Fruit fly (Drosophila melanogaster) whole organism, embryonic: ENCODE results near the gene cav.

Source experiments
- BtbVII ChIP-seq: fragments of 200-800 bp; sonication (Bioruptor generic); optimal IDR thresholded peaks from 3 replicates; lab custom pipeline; 2017; ENCODE audit warnings: missing biosample characterization, mild to moderate bottlenecking, missing genetic modification characterization
- CG11085 ChIP-seq: fragments of 200-800 bp; sonication (Bioruptor generic); IDR thresholded peaks from 2 replicates; pipeline ENCODE4 v1.3.6; 2022; ENCODE audit warnings: missing biosample characterization, missing genetic modification characterization
- CG11504 ChIP-seq: fragments of 200-800 bp; sonication (Bioruptor generic); optimal IDR thresholded peaks from 3 replicates; lab custom pipeline; 2019; ENCODE audit warnings: missing biosample characterization, mild to moderate bottlenecking, missing genetic modification characterization, moderate library complexity
- CG11696 ChIP-seq: fragments of 200-800 bp; sonication (Bioruptor generic); IDR thresholded peaks from 2 replicates; pipeline ENCODE4 v1.3.6; 2022; ENCODE audit warnings: missing biosample characterization, missing genetic modification characterization
- CG12219 ChIP-seq: fragments of 200-800 bp; sonication (Bioruptor generic); optimal IDR thresholded peaks from 3 replicates; lab custom pipeline; 2018; ENCODE audit warnings: missing biosample characterization, mild to moderate bottlenecking, missing genetic modification characterization
- CG13123 ChIP-seq: fragments of 200-800 bp; sonication (Bioruptor generic); optimal IDR thresholded peaks from 2 replicates; lab custom pipeline; 2016; ENCODE audit warnings: missing biosample characterization, missing genetic modification characterization
- CG14667 ChIP-seq: fragments of 200-800 bp; sonication (Bioruptor generic); IDR thresholded peaks from 2 replicates; pipeline ENCODE4 v1.3.6; 2022; ENCODE audit warnings: missing biosample characterization, missing genetic modification characterization
- CG15269 ChIP-seq: fragments of 200-800 bp; sonication (Bioruptor generic); optimal IDR thresholded peaks from 2 replicates; lab custom pipeline; 2018; ENCODE audit warnings: missing biosample characterization, mild to moderate bottlenecking, missing genetic modification characterization, moderate library complexity
- CG15514 ChIP-seq: fragments of 200-800 bp; sonication (Bioruptor generic); optimal IDR thresholded peaks from 3 replicates; lab custom pipeline; 2017; ENCODE audit warnings: missing biosample characterization, missing genetic modification characterization, mild to moderate bottlenecking, moderate library complexity, missing genetic modification reagents
- CG1603 ChIP-seq: fragments of 200-800 bp; sonication (Bioruptor generic); optimal IDR thresholded peaks from 2 replicates; lab custom pipeline; 2019; ENCODE audit warnings: missing biosample characterization, mild to moderate bottlenecking, missing genetic modification characterization, moderate library complexity
- CG6272 ChIP-seq: fragments of 200-800 bp; sonication (Bioruptor generic); IDR thresholded peaks from 2 replicates; pipeline ENCODE4 v1.3.6; 2022; ENCODE audit warnings: missing biosample characterization, missing genetic modification characterization
- CG7987 ChIP-seq: fragments of 200-800 bp; sonication (Bioruptor generic); optimal IDR thresholded peaks from 2 replicates; lab custom pipeline; 2018; ENCODE audit warnings: missing biosample characterization, mild to moderate bottlenecking, missing genetic modification characterization, moderate library complexity
- CG8281 ChIP-seq: fragments of 200-800 bp; sonication (Bioruptor generic); optimal IDR thresholded peaks from 2 replicates; lab custom pipeline; 2018; ENCODE audit warnings: missing biosample characterization, mild to moderate bottlenecking, missing genetic modification characterization, moderate library complexity
- CG9932 ChIP-seq: fragments of 200-800 bp; sonication (Bioruptor generic); IDR thresholded peaks from 2 replicates; pipeline ENCODE4 v1.3.6; 2022; ENCODE audit warnings: missing biosample characterization, missing genetic modification characterization
- CTCF ChIP-seq: fragments of 200-800 bp; sonication (Bioruptor generic); optimal IDR thresholded peaks from 2 replicates; lab custom pipeline; 2017; ENCODE audit warnings: missing biosample characterization, mild to moderate bottlenecking, missing genetic modification characterization, moderate library complexity
- Drgx ChIP-seq: fragments of 200-800 bp; sonication (Bioruptor generic); IDR thresholded peaks from 2 replicates; pipeline ENCODE4 v1.3.6; 2022; ENCODE audit warnings: missing biosample characterization, missing genetic modification characterization
- E2f1 ChIP-seq: fragments of 200-800 bp; sonication (Bioruptor generic); IDR thresholded peaks from 2 replicates; pipeline ENCODE4 v1.3.6; 2022; ENCODE audit warnings: missing biosample characterization, missing genetic modification characterization
- Eip74EF ChIP-seq, 2 experiments: fragments of 200-800 bp in 1 of 2; fragments of >200 bp in 1 of 2; sonication (Bioruptor generic) in 1 of 2; optimal IDR thresholded peaks; 2 replicates each; lab custom pipeline; 2017 to 2019; ENCODE audit warnings: missing biosample characterization in 2 of 2, missing genetic modification characterization in 2 of 2, mild to moderate bottlenecking in 1 of 2, moderate library complexity in 1 of 2
- Fer1 ChIP-seq: fragments of 200-800 bp; sonication (Bioruptor generic); optimal IDR thresholded peaks from 2 replicates; lab custom pipeline; 2017; ENCODE audit warnings: missing biosample characterization, mild to moderate bottlenecking, missing genetic modification characterization
- Fer3 ChIP-seq: fragments of 200-800 bp; sonication (Bioruptor generic); optimal IDR thresholded peaks from 2 replicates; lab custom pipeline; 2018; ENCODE audit warnings: missing biosample characterization, mild to moderate bottlenecking, missing genetic modification characterization, moderate library complexity
- Hand ChIP-seq: fragments of 200-800 bp; sonication (Bioruptor generic); optimal IDR thresholded peaks from 2 replicates; lab custom pipeline; 2017; ENCODE audit warnings: mild to moderate bottlenecking, missing biosample characterization, missing genetic modification reagents, missing genetic modification characterization
- HmgD ChIP-seq: fragments of 200-800 bp; sonication (Bioruptor generic); optimal IDR thresholded peaks from 3 replicates; lab custom pipeline; 2016; ENCODE audit warnings: missing biosample characterization, missing genetic modification characterization
- Hr51 ChIP-seq, 2 experiments: fragments of 200-800 bp; sonication (Bioruptor generic); optimal IDR thresholded peaks; 2 replicates in 1 of 2; 3 replicates in 1 of 2; lab custom pipeline; 2016 to 2018; ENCODE audit warnings: missing biosample characterization in 2 of 2, missing genetic modification characterization in 2 of 2, mild to moderate bottlenecking in 1 of 2, moderate library complexity in 1 of 2
- Med ChIP-seq: fragments of 200-800 bp; sonication (Bioruptor generic); peaks from one replicate; lab custom pipeline; 2016; ENCODE audit warnings: missing biosample characterization, missing genetic modification characterization, mild to moderate bottlenecking, inconsistent platforms, moderate library complexity
- Oli ChIP-seq: fragments of 200-800 bp; sonication (Bioruptor generic); optimal IDR thresholded peaks from 2 replicates; lab custom pipeline; 2018; ENCODE audit warnings: missing biosample characterization, mild to moderate bottlenecking, missing genetic modification characterization, moderate library complexity
- Rfx ChIP-seq: fragments of 200-800 bp; sonication (Bioruptor generic); IDR thresholded peaks from 2 replicates; pipeline ENCODE4 v1.3.6; 2022; ENCODE audit warnings: missing biosample characterization, missing genetic modification characterization
- Sox102F ChIP-seq: fragments of 200-800 bp; sonication (Bioruptor generic); optimal IDR thresholded peaks from 2 replicates; lab custom pipeline; 2018; ENCODE audit warnings: missing biosample characterization, mild to moderate bottlenecking, missing genetic modification characterization, moderate library complexity
- Spps ChIP-seq: fragments of 200-800 bp; sonication (Bioruptor generic); optimal IDR thresholded peaks from 2 replicates; lab custom pipeline; 2018; ENCODE audit warnings: missing biosample characterization, mild to moderate bottlenecking, missing genetic modification characterization
- YL-1 ChIP-seq: fragments of 200-800 bp; sonication (Bioruptor generic); optimal IDR thresholded peaks from 3 replicates; lab custom pipeline; 2017; ENCODE audit warnings: missing biosample characterization, mild to moderate bottlenecking, missing genetic modification characterization
- al ChIP-seq: fragments of 200-800 bp; sonication (Bioruptor generic); IDR thresholded peaks from 2 replicates; pipeline ENCODE4 v1.3.6; 2022; ENCODE audit warnings: missing biosample characterization, missing genetic modification characterization
- ase ChIP-seq: fragments of 200-800 bp; sonication (Bioruptor generic); IDR thresholded peaks from 3 replicates; pipeline ENCODE4 v1.3.6; 2022; ENCODE audit warnings: missing biosample characterization, missing genetic modification characterization
- bbx ChIP-seq: fragments of 200-800 bp; sonication (Bioruptor generic); IDR thresholded peaks from 2 replicates; pipeline ENCODE4 v1.3.6; 2022; ENCODE audit warnings: missing biosample characterization, missing genetic modification characterization; ENCODE audit not compliant: partially characterized antibody
- bcd ChIP-seq: fragments of 200-800 bp; sonication (Bioruptor generic); optimal IDR thresholded peaks from 2 replicates; lab custom pipeline; 2017; ENCODE audit warnings: missing biosample characterization, mild to moderate bottlenecking, missing genetic modification characterization
- crp ChIP-seq, 2 experiments: fragments of 200-800 bp; sonication (Bioruptor generic); optimal IDR thresholded peaks; 2 replicates in 1 of 2; 3 replicates in 1 of 2; lab custom pipeline; 2017; ENCODE audit warnings: missing biosample characterization in 2 of 2, missing genetic modification characterization in 2 of 2, mild to moderate bottlenecking in 1 of 2, moderate library complexity in 1 of 2
- dpn ChIP-seq, 2 experiments: fragments of 200-800 bp; sonication (Bioruptor generic); optimal IDR thresholded peaks; 3 replicates each; lab custom pipeline; 2016; ENCODE audit warnings: missing biosample characterization in 2 of 2, missing genetic modification characterization in 2 of 2
- emc ChIP-seq: fragments of 200-800 bp; sonication (Bioruptor generic); optimal IDR thresholded peaks from 2 replicates; lab custom pipeline; 2016; ENCODE audit warnings: missing biosample characterization, missing genetic modification characterization
- ewg ChIP-seq: fragments of 200-800 bp; sonication (Bioruptor generic); optimal IDR thresholded peaks from 3 replicates; lab custom pipeline; 2017; ENCODE audit warnings: mild to moderate bottlenecking, missing biosample characterization, missing genetic modification reagents, missing genetic modification characterization
- gro ChIP-seq: fragments of 200-800 bp; sonication (Bioruptor generic); optimal IDR thresholded peaks from 2 replicates; lab custom pipeline; 2016; ENCODE audit warnings: missing biosample characterization, missing genetic modification characterization
- gsb ChIP-seq: fragments of 200-800 bp; sonication (Bioruptor generic); IDR thresholded peaks from 2 replicates; pipeline ENCODE4 v1.3.6; 2022; ENCODE audit warnings: missing biosample characterization, missing genetic modification characterization
- gsb-n ChIP-seq: fragments of 200-800 bp; sonication (Bioruptor generic); optimal IDR thresholded peaks from 3 replicates; lab custom pipeline; 2018; ENCODE audit warnings: missing biosample characterization, mild to moderate bottlenecking, missing genetic modification characterization
- inv ChIP-seq: fragments of 200-800 bp; sonication (Bioruptor generic); IDR thresholded peaks from 2 replicates; pipeline ENCODE4 v1.3.6; 2022; ENCODE audit warnings: missing biosample characterization, missing genetic modification characterization; ENCODE audit not compliant: partially characterized antibody
- kah ChIP-seq: fragments of 200-800 bp; sonication (Bioruptor generic); optimal IDR thresholded peaks from 2 replicates; lab custom pipeline; 2018; ENCODE audit warnings: missing biosample characterization, mild to moderate bottlenecking, missing genetic modification characterization
- kay ChIP-seq: fragments of 200-800 bp; sonication (Bioruptor generic); optimal IDR thresholded peaks from 2 replicates; lab custom pipeline; 2016; ENCODE audit warnings: missing biosample characterization, missing genetic modification characterization
- kni ChIP-seq: fragments of 200-800 bp; sonication (Bioruptor generic); optimal IDR thresholded peaks from 3 replicates; lab custom pipeline; 2017; ENCODE audit warnings: mild to moderate bottlenecking, missing biosample characterization, missing genetic modification reagents, missing genetic modification characterization
- lab ChIP-seq: fragments of 200-800 bp; sonication (Bioruptor generic); optimal IDR thresholded peaks from 3 replicates; lab custom pipeline; 2017; ENCODE audit warnings: missing biosample characterization, missing genetic modification characterization, mild to moderate bottlenecking, moderate library complexity, missing genetic modification reagents
- seq ChIP-seq: fragments of 200-800 bp; sonication (Bioruptor generic); IDR thresholded peaks from 2 replicates; pipeline ENCODE4 v1.3.6; 2022; ENCODE audit warnings: missing biosample characterization, missing genetic modification characterization
- sima ChIP-seq: fragments of 200-800 bp; sonication (Bioruptor generic); optimal IDR thresholded peaks from 2 replicates; lab custom pipeline; 2016; ENCODE audit warnings: missing biosample characterization, missing genetic modification characterization
- zf30C ChIP-seq: fragments of 200-800 bp; sonication (Bioruptor generic); optimal IDR thresholded peaks from 3 replicates; lab custom pipeline; 2018; ENCODE audit warnings: missing biosample characterization, mild to moderate bottlenecking, missing genetic modification characterization

Gene cav

DNA sequence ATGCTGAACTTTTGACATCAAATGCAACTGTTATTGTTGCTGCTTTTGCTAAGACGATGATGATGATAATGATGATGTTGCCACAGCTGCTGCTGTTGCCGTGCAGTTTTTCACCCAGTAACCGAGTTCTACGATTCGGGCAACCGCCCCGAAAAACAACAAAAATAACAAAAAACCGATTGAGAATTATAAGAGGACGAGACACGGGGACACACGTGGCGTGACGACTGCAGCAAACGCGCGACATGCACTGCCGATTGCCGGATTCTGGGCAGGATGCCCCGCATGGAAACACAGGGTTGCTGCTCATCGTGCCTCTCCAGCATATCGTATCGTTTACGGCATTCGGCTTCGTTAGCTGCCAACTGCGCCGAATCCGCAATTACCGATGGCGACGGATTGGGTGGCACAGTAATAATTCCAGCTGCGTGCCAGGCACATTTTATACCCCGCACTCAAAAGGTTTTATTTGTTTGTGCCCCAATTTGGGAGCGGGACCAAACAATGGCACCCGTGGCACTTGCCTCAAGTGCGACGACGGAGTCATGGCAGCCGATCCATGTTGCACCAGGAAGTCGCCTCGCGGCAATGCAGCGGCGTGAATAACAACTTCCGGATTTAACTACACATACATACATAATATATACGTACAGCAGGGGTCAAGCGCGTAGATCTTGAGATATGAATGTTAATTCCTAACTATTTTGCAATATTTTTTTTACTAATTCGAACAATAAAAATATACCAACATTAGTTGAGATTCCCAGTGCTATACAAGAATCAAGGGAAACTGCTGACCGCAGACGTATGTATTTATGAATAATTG lies 42.9 kb downstream of the cav start (continued):
- peak; percentile 14 for TF ChIP-seq bcd (GFP tag; lab: Kevin White, UChicago)
- peak; percentile 16 for TF ChIP-seq lab
- no peak for TF ChIP-seq CG15269 (tag; lab: Kevin White, UChicago)
- TF ChIP-seq CG6272 (GFP tag; lab: Robert Waterston, UW), result no peak
- TF ChIP-seq gsb-n (tag; lab: Kevin White, UChicago), result no peak
- no peak for TF ChIP-seq bbx
- no peak for TF ChIP-seq sima
- no peak for TF ChIP-seq dpn (GFP tag; optimal IDR thresholded peaks at IDR 0.05; lab: Kevin White, UChicago)
- TF ChIP-seq kah, result no peak
- TF ChIP-seq zf30C (GFP tag; lab: Kevin White, UChicago), result no peak
- TF ChIP-seq CG9932 (GFP tag; lab: Robert Waterston, UW), result no peak
- TF ChIP-seq Oli (tag; lab: Kevin White, UChicago), result no peak
- TF ChIP-seq Hr51 (GFP tag; optimal IDR thresholded peaks at IDR 0.05; lab: Kevin White, UChicago), result peak in 1 of 2 experiments; percentile 27
- no peak for TF ChIP-seq CG12219 (GFP tag; lab: Kevin White, UChicago)
- TF ChIP-seq E2f1 (GFP tag; lab: Robert Waterston, UW), result no peak
- peak in 1 of 2 experiments; percentile 17 for TF ChIP-seq Eip74EF (GFP tag; optimal IDR thresholded peaks at IDR 0.05; lab: Kevin White, UChicago)
- TF ChIP-seq CG11085 (GFP tag; lab: Robert Waterston, UW), result no peak
- TF ChIP-seq CG15514 (GFP tag; lab: Kevin White, UChicago), result no peak
- TF ChIP-seq CG11504 (tag; lab: Kevin White, UChicago), result peak; percentile 17
- no peak for TF ChIP-seq CG14667 (GFP tag; lab: Robert Waterston, UW)
- TF ChIP-seq YL-1 (GFP tag; lab: Kevin White, UChicago), result no peak
- TF ChIP-seq CG8281 (tag; lab: Kevin White, UChicago), result no peak
- no peak for TF ChIP-seq al
- TF ChIP-seq CG1603, result no peak
- TF ChIP-seq Hand (GFP tag; lab: Kevin White, UChicago), result no peak
- TF ChIP-seq kay (GFP tag; lab: Kevin White, UChicago), result no peak
- TF ChIP-seq Fer1 (GFP tag; lab: Kevin White, UChicago), result peak; percentile 7
- TF ChIP-seq Drgx, result peak; percentile 17; the same call in 1 of the 2 replicates
- no peak for TF ChIP-seq crp (GFP tag; optimal IDR thresholded peaks at IDR 0.05; lab: Kevin White, UChicago)
- TF ChIP-seq kni (GFP tag; lab: Kevin White, UChicago), result peak; percentile 2
- no peak for TF ChIP-seq CTCF
- no peak for TF ChIP-seq seq
- no peak for TF ChIP-seq CG7987 (GFP tag; lab: Kevin White, UChicago)
- TF ChIP-seq Spps (tag; lab: Kevin White, UChicago), result no peak
- peak; percentile 91 for TF ChIP-seq ewg (GFP tag; lab: Kevin White, UChicago)
- TF ChIP-seq gro (GFP tag; lab: Kevin White, UChicago), result no peak
- no peak for TF ChIP-seq HmgD (GFP tag; lab: Kevin White, UChicago)
- no peak for TF ChIP-seq ase
- TF ChIP-seq inv (GFP tag; lab: Robert Waterston, UW), result peak; percentile 12; the same call in 1 of the 2 replicates
- TF ChIP-seq CG13123, result no peak
- no peak for TF ChIP-seq emc (GFP tag; lab: Kevin White, UChicago)
- TF ChIP-seq Fer3 (tag; lab: Kevin White, UChicago), result no peak
- TF ChIP-seq CG11696, result 0 out of 2 replicates have a peak, but pooled peaks have one; percentile 65
- no peak for TF ChIP-seq BtbVII
- no peak for TF ChIP-seq gsb (GFP tag; lab: Robert Waterston, UW)
- TF ChIP-seq Rfx (GFP tag; lab: Robert Waterston, UW), result 0 out of 2 replicates have a peak, but pooled peaks have one; percentile 8
- TF ChIP-seq Sox102F, result peak; percentile 33
- peak; percentile 71 for TF ChIP-seq Med (GFP tag; lab: Kevin White, UChicago)
